Worm (Caenorhabditis elegans) whole organism, L4/young adult: ENCODE measurements around the gene ZC196.5.

Experiments used
- W03F9.2 ChIP-seq: fragments of 150-350 bp; optimal IDR thresholded peaks from 2 replicates; lab custom pipeline; 2014; ENCODE audit warnings: missing biosample characterization, missing genetic modification characterization
- dao-5 ChIP-seq: sonication (generic microtip); optimal IDR thresholded peaks from 2 replicates; lab custom pipeline; 2016; ENCODE audit warnings: missing genotype, missing genetic modification characterization, moderate library complexity, missing compliant biosample characterization
- him-1 ChIP-seq: sonication (generic microtip); optimal IDR thresholded peaks from 2 replicates; lab custom pipeline; 2016; ENCODE audit warnings: missing genotype, missing genetic modification reagents, missing genetic modification characterization, missing compliant biosample characterization

The ZC196.5 gene

ce11 chrV:8771599-8771998, 42.4 kb downstream of the ZC196.5 start, which contains the start of gene srx-115:
Gene srx-115 (plus strand): TSS chrV:8771899.
- TF ChIP-seq W03F9.2 (no peak), him-1 (tag; lab: Kevin White, UChicago) (no peak), dao-5 (tag; lab: Kevin White, UChicago) (no peak)

- TF ChIP-seq him-1 (tag; lab: Kevin White, UChicago) (no peak), dao-5 (tag; lab: Kevin White, UChicago) (no peak), W03F9.2 (no peak)
Measured at ce11 chrV:8773826-8774382, 44.7 kb downstream of the ZC196.5 start, which contains the start of gene B0507.2. Gene B0507.2 (plus strand): TSS chrV:8774332.

- TF ChIP-seq W03F9.2 (no peak), him-1 (tag; lab: Kevin White, UChicago) (no peak), dao-5 (tag; lab: Kevin White, UChicago) (no peak)
Measured at ce11 chrV:8776270-8776669, 47.1 kb downstream of the ZC196.5 start, which contains the start of gene B0507.1. Gene B0507.1 (plus strand): TSS chrV:8776570.

ce11 chrV:8781164-8781563, 52.0 kb downstream of the ZC196.5 start:
- TF ChIP-seq dao-5 (tag; lab: Kevin White, UChicago) = no peak
- no peak for TF ChIP-seq W03F9.2
- TF ChIP-seq him-1 (tag; lab: Kevin White, UChicago) = no peak

ce11 chrV:8782112-8782511, 52.9 kb downstream of the ZC196.5 start:
- TF ChIP-seq W03F9.2 = no peak
- TF ChIP-seq him-1 (tag; lab: Kevin White, UChicago) = no peak
- TF ChIP-seq dao-5 (tag; lab: Kevin White, UChicago) = no peak
